Fruit fly (Drosophila melanogaster) whole organism, embryonic: ENCODE results near the gene THADA.

Experiments
- Awh ChIP-seq: fragments of 200-800 bp; sonication (Bioruptor generic); IDR thresholded peaks from 2 replicates; pipeline ENCODE4, ENCODE4 v1.3.6; 2022; ENCODE audit warnings: missing biosample characterization, missing genetic modification characterization
- Blimp-1 ChIP-seq: fragments of 200-800 bp; sonication (Bioruptor generic); optimal IDR thresholded peaks from 3 replicates; lab custom pipeline; 2018; ENCODE audit warnings: missing biosample characterization, missing genetic modification characterization, mild to moderate bottlenecking, moderate library complexity, missing genetic modification reagents
- CG10366 ChIP-seq: fragments of 200-800 bp; sonication (Bioruptor generic); IDR thresholded peaks from 2 replicates; pipeline ENCODE4 v1.3.6; 2022; ENCODE audit warnings: missing biosample characterization, missing genetic modification characterization
- CG10431 ChIP-seq: fragments of 200-800 bp; sonication (Bioruptor generic); optimal IDR thresholded peaks from 3 replicates; lab custom pipeline; 2018; ENCODE audit warnings: missing biosample characterization, mild to moderate bottlenecking, missing genetic modification characterization
- CG10654 ChIP-seq: fragments of 200-800 bp; sonication (Bioruptor generic); optimal IDR thresholded peaks from 2 replicates; lab custom pipeline; 2016; ENCODE audit warnings: missing biosample characterization, missing genetic modification characterization
- CG10979 ChIP-seq: fragments of 200-800 bp; sonication (Bioruptor generic); optimal IDR thresholded peaks from 2 replicates; lab custom pipeline; 2018; ENCODE audit warnings: missing biosample characterization, mild to moderate bottlenecking, missing genetic modification characterization, moderate library complexity
- CG11504 ChIP-seq: fragments of 200-800 bp; sonication (Bioruptor generic); optimal IDR thresholded peaks from 3 replicates; lab custom pipeline; 2019; ENCODE audit warnings: missing biosample characterization, mild to moderate bottlenecking, missing genetic modification characterization, moderate library complexity
- CG15601 ChIP-seq: fragments of 200-800 bp; sonication (Bioruptor generic); optimal IDR thresholded peaks from 3 replicates; lab custom pipeline; 2019; ENCODE audit warnings: missing biosample characterization, mild to moderate bottlenecking, missing genetic modification characterization, moderate library complexity
- CG1832 ChIP-seq: fragments of 200-800 bp; sonication (Bioruptor generic); optimal IDR thresholded peaks from 2 replicates; lab custom pipeline; 2017; ENCODE audit warnings: missing biosample characterization, mild to moderate bottlenecking, missing genetic modification characterization, inconsistent platforms
- CG18599 ChIP-seq: fragments of 200-800 bp; sonication (Bioruptor generic); optimal IDR thresholded peaks from 3 replicates; lab custom pipeline; 2017; ENCODE audit warnings: missing biosample characterization, missing genetic modification characterization, mild to moderate bottlenecking, moderate library complexity, missing genetic modification reagents
- CG2712 ChIP-seq: fragments of 200-800 bp; optimal IDR thresholded peaks from 3 replicates; lab custom pipeline; 2019; ENCODE audit warnings: missing biosample characterization, mild to moderate bottlenecking, missing genetic modification characterization, moderate library complexity
- CG31365 ChIP-seq: fragments of 200-800 bp; sonication (Bioruptor generic); optimal IDR thresholded peaks from 2 replicates; lab custom pipeline; 2018; ENCODE audit warnings: missing biosample characterization, mild to moderate bottlenecking, missing genetic modification characterization
- CG33213 ChIP-seq: fragments of 200-800 bp; sonication (Bioruptor generic); optimal IDR thresholded peaks from 3 replicates; lab custom pipeline; 2016; ENCODE audit warnings: missing biosample characterization, missing genetic modification characterization
- CG42726 ChIP-seq: fragments of 200-800 bp; sonication (Bioruptor generic); IDR thresholded peaks from 2 replicates; pipeline ENCODE4 v1.3.6; 2022; ENCODE audit warnings: missing biosample characterization, missing genetic modification characterization; ENCODE audit not compliant: partially characterized antibody
- CG6683 ChIP-seq: fragments of 200-800 bp; sonication (Bioruptor generic); optimal IDR thresholded peaks from 2 replicates; lab custom pipeline; 2017; ENCODE audit warnings: missing biosample characterization, mild to moderate bottlenecking, missing genetic modification characterization, missing genetic modification reagents
- CG7839 ChIP-seq: fragments of 200-800 bp; sonication (Bioruptor generic); optimal IDR thresholded peaks from 3 replicates; lab custom pipeline; 2018; ENCODE audit warnings: missing biosample characterization, mild to moderate bottlenecking, missing genetic modification characterization, moderate library complexity
- CG8290 ChIP-seq, 3 experiments: fragments of 200-800 bp; sonication (Bioruptor generic); optimal IDR thresholded peaks; 2 replicates each; lab custom pipeline; 2016 to 2019; ENCODE audit warnings: missing biosample characterization in 3 of 3, missing genetic modification characterization in 3 of 3, mild to moderate bottlenecking in 2 of 3, moderate library complexity in 1 of 3
- CG8388 ChIP-seq: fragments of 200-800 bp; sonication (Bioruptor generic); optimal IDR thresholded peaks from 2 replicates; lab custom pipeline; 2019; ENCODE audit warnings: missing biosample characterization, mild to moderate bottlenecking, missing genetic modification characterization, moderate library complexity
- CG9215 ChIP-seq: fragments of 200-800 bp; sonication (Bioruptor generic); IDR thresholded peaks from 2 replicates; pipeline ENCODE4 v1.3.6; 2022; ENCODE audit warnings: missing biosample characterization, missing genetic modification characterization
- CG9727 ChIP-seq: fragments of 200-800 bp; sonication (Bioruptor generic); optimal IDR thresholded peaks from 3 replicates; lab custom pipeline; 2017; ENCODE audit warnings: missing biosample characterization, mild to moderate bottlenecking, missing genetic modification characterization
- Chrac-16 ChIP-seq: fragments of 200-800 bp; sonication (Bioruptor generic); optimal IDR thresholded peaks from 3 replicates; lab custom pipeline; 2016; ENCODE audit warnings: missing biosample characterization, missing genetic modification characterization
- Doc2 ChIP-seq: fragments of 200-800 bp; sonication (Bioruptor generic); IDR thresholded peaks from 2 replicates; pipeline ENCODE4 v1.3.6; 2022; ENCODE audit warnings: missing biosample characterization, missing genetic modification characterization
- HLH3B ChIP-seq: fragments of 200-800 bp; sonication (Bioruptor generic); IDR thresholded peaks from 2 replicates; pipeline ENCODE4 v1.3.6; 2022; ENCODE audit warnings: missing biosample characterization, missing genetic modification characterization
- HLH4C ChIP-seq: fragments of 200-800 bp; sonication (Bioruptor generic); IDR thresholded peaks from 3 replicates; pipeline ENCODE4 v1.3.6; 2022; ENCODE audit warnings: missing biosample characterization, missing genetic modification characterization; ENCODE audit not compliant: partially characterized antibody
- Ptx1 ChIP-seq: fragments of 200-800 bp; sonication (Bioruptor generic); IDR thresholded peaks from 2 replicates; pipeline ENCODE4 v1.3.6; 2022; ENCODE audit warnings: missing biosample characterization, missing genetic modification characterization
- Sry-β ChIP-seq: fragments of 200-800 bp; sonication (Bioruptor generic); optimal IDR thresholded peaks from 2 replicates; lab custom pipeline; 2018; ENCODE audit warnings: missing biosample characterization, mild to moderate bottlenecking, missing genetic modification characterization, moderate library complexity
- Vsx1 ChIP-seq: fragments of 200-800 bp; sonication (Bioruptor generic); optimal IDR thresholded peaks from 2 replicates; lab custom pipeline; 2017; ENCODE audit warnings: missing biosample characterization, mild to moderate bottlenecking, missing genetic modification characterization, missing genetic modification reagents
- cg ChIP-seq: fragments of 200-800 bp; sonication (Bioruptor generic); optimal IDR thresholded peaks from 3 replicates; lab custom pipeline; 2019; ENCODE audit warnings: missing biosample characterization, mild to moderate bottlenecking, missing genetic modification characterization, moderate library complexity
- crc ChIP-seq: fragments of 200-800 bp; sonication (Bioruptor generic); optimal IDR thresholded peaks from 2 replicates; lab custom pipeline; 2016; ENCODE audit warnings: missing biosample characterization, missing genetic modification characterization
- danr ChIP-seq: fragments of 200-800 bp; sonication (Bioruptor generic); IDR thresholded peaks from 2 replicates; pipeline ENCODE4 v1.3.6; 2022; ENCODE audit warnings: missing biosample characterization, missing genetic modification characterization
- fd3F ChIP-seq: fragments of 200-800 bp; sonication (Bioruptor generic); optimal IDR thresholded peaks from 2 replicates; lab custom pipeline; 2018; ENCODE audit warnings: missing biosample characterization, mild to moderate bottlenecking, missing genetic modification characterization, moderate library complexity
- fu2 ChIP-seq: fragments of 200-800 bp; sonication (Bioruptor generic); optimal IDR thresholded peaks from 2 replicates; lab custom pipeline; 2016; ENCODE audit warnings: missing biosample characterization, missing genetic modification characterization
- gce ChIP-seq: fragments of 200-800 bp; sonication (Bioruptor generic); IDR thresholded peaks from 3 replicates; pipeline ENCODE4 v1.3.6; 2022; ENCODE audit warnings: missing biosample characterization, missing genetic modification characterization
- gfzf ChIP-seq: fragments of 200-800 bp; sonication (Bioruptor generic); optimal IDR thresholded peaks from 2 replicates; lab custom pipeline; 2016; ENCODE audit warnings: missing biosample characterization, mild to moderate bottlenecking, missing genetic modification characterization, moderate library complexity
- grau ChIP-seq: fragments of 200-800 bp; optimal IDR thresholded peaks from 3 replicates; lab custom pipeline; 2019; ENCODE audit warnings: missing biosample characterization, mild to moderate bottlenecking, missing genetic modification characterization, moderate library complexity
- ham ChIP-seq: fragments of 200-800 bp; sonication (Bioruptor generic); IDR thresholded peaks from 2 replicates; pipeline ENCODE4 v1.3.6; 2022; ENCODE audit warnings: missing biosample characterization, missing genetic modification characterization
- kah ChIP-seq: fragments of 200-800 bp; sonication (Bioruptor generic); optimal IDR thresholded peaks from 2 replicates; lab custom pipeline; 2018; ENCODE audit warnings: missing biosample characterization, mild to moderate bottlenecking, missing genetic modification characterization
- klu ChIP-seq: fragments of 200-800 bp; sonication (Bioruptor generic); IDR thresholded peaks from 2 replicates; pipeline ENCODE4 v1.3.6; 2022; ENCODE audit warnings: missing biosample characterization, missing genetic modification characterization
- lilli ChIP-seq: fragments of 200-800 bp; sonication (Bioruptor generic); optimal IDR thresholded peaks from 3 replicates; lab custom pipeline; 2016; ENCODE audit warnings: missing biosample characterization, missing genetic modification characterization
- lov ChIP-seq, 2 experiments: fragments of 200-800 bp in 1 of 2; fragments of >200 bp in 1 of 2; sonication (Bioruptor generic) in 1 of 2; IDR thresholded peaks in 1 of 2; optimal IDR thresholded peaks in 1 of 2; 2 replicates in 1 of 2; 3 replicates in 1 of 2; pipeline versions ENCODE4 v1.3.6 to Lab custom; 2017 to 2022; ENCODE audit warnings: missing biosample characterization in 1 of 2, missing genetic modification characterization in 1 of 2
- luna ChIP-seq: fragments of 200-800 bp; sonication (Bioruptor generic); optimal IDR thresholded peaks from 2 replicates; lab custom pipeline; 2016; ENCODE audit warnings: missing biosample characterization, missing genetic modification characterization
- nerfin-2 ChIP-seq: fragments of 200-800 bp; sonication (Bioruptor generic); IDR thresholded peaks from 2 replicates; pipeline ENCODE4 v1.3.6; 2022; ENCODE audit warnings: missing biosample characterization, missing genetic modification characterization; ENCODE audit not compliant: partially characterized antibody
- pum ChIP-seq: fragments of 200-800 bp; sonication (Bioruptor generic); optimal IDR thresholded peaks from 2 replicates; lab custom pipeline; 2016; ENCODE audit warnings: missing biosample characterization, missing genetic modification characterization
- sc ChIP-seq, 3 experiments: fragments of >200 bp in 2 of 3; fragments of 200-800 bp in 1 of 3; sonication (Bioruptor generic) in 1 of 3; optimal IDR thresholded peaks; 2 replicates in 2 of 3; 3 replicates in 1 of 3; lab custom pipeline; 2017; ENCODE audit warnings: mild to moderate bottlenecking in 1 of 3, missing biosample characterization in 1 of 3, missing genetic modification characterization in 1 of 3, missing genetic modification reagents in 1 of 3
- scrt ChIP-seq: fragments of 200-800 bp; sonication (Bioruptor generic); optimal IDR thresholded peaks from 2 replicates; lab custom pipeline; 2018; ENCODE audit warnings: missing biosample characterization, mild to moderate bottlenecking, missing genetic modification characterization, moderate library complexity
- ttk ChIP-seq: fragments of 200-800 bp; sonication (Bioruptor generic); IDR thresholded peaks from 2 replicates; pipeline ENCODE4 v2.1.2; 2022; ENCODE audit warnings: missing biosample characterization, missing genetic modification characterization
- zen2 ChIP-seq: fragments of 200-800 bp; sonication (Bioruptor generic); IDR thresholded peaks from 3 replicates; pipeline ENCODE4 v1.3.6; 2022; ENCODE audit warnings: missing biosample characterization, missing genetic modification characterization; ENCODE audit not compliant: partially characterized antibody

THADA gene

dm6 chrX:19889128-19889756 lies 23.9 kb upstream of the THADA start (continued):
- TF ChIP-seq gce (GFP tag; lab: Robert Waterston, UW) (no peak; the same call in 2 of the 3 replicates), Sry-β (GFP tag; lab: Kevin White, UChicago) (no peak), CG18599 (GFP tag; lab: Kevin White, UChicago) (peak; percentile 92), cg (GFP tag; lab: Kevin White, UChicago) (peak; percentile 33), scrt (GFP tag; lab: Kevin White, UChicago) (peak; percentile 85), luna (peak; percentile 76), CG15601 (tag; lab: Kevin White, UChicago) (peak; percentile 52), CG9215 (GFP tag; lab: Robert Waterston, UW) (peak; percentile 75), CG10979 (peak; percentile 84), CG11504 (tag; lab: Kevin White, UChicago) (peak; percentile 86), HLH4C (GFP tag; lab: Robert Waterston, UW) (no peak), lilli (GFP tag; lab: Kevin White, UChicago) (peak; percentile 91), CG33213 (GFP tag; lab: Kevin White, UChicago) (peak; percentile 78), Ptx1 (GFP tag; lab: Robert Waterston, UW) (peak; percentile 81), crc (GFP tag; lab: Kevin White, UChicago) (peak; percentile 73), CG42726 (GFP tag; lab: Robert Waterston, UW) (no peak), Doc2 (no peak), HLH3B (GFP tag; lab: Robert Waterston, UW) (peak; percentile 85), CG9727 (GFP tag; lab: Kevin White, UChicago) (peak; percentile 90), lov (optimal IDR thresholded peaks at IDR 0.05; lab: Kevin White, UChicago) (no peak), lov (GFP tag; IDR thresholded peaks at IDR 0.05; lab: Robert Waterston, UW) (peak; percentile 78; the same call in 2 of the 3 replicates), nerfin-2 (GFP tag; lab: Robert Waterston, UW) (no peak), CG8388 (GFP tag; lab: Kevin White, UChicago) (peak; percentile 77), CG31365 (peak; percentile 52), CG10654 (GFP tag; lab: Kevin White, UChicago) (peak; percentile 83), kah (GFP tag; lab: Kevin White, UChicago) (peak; percentile 23), ham (GFP tag; lab: Robert Waterston, UW) (no peak; the same call in 1 of the 2 replicates), CG10366 (peak; percentile 81), Awh (GFP tag; lab: Robert Waterston, UW) (peak; percentile 79), ttk (GFP tag; lab: Robert Waterston, UW) (peak; percentile 80), CG1832 (GFP tag; lab: Kevin White, UChicago) (peak; percentile 67), grau (tag; lab: Kevin White, UChicago) (peak; percentile 86), CG6683 (GFP tag; lab: Kevin White, UChicago) (peak; percentile 58), CG8290 (GFP tag; optimal IDR thresholded peaks at IDR 0.05; lab: Kevin White, UChicago) (peak; percentile 77), CG8290 (tag; optimal IDR thresholded peaks at IDR 0.05; lab: Kevin White, UChicago) (peak; percentile 32 to 93), Vsx1 (GFP tag; lab: Kevin White, UChicago) (peak; percentile 66), fu2 (GFP tag; lab: Kevin White, UChicago) (peak; percentile 85), CG7839 (tag; lab: Kevin White, UChicago) (peak; percentile 91), danr (GFP tag; lab: Robert Waterston, UW) (peak; percentile 55), Chrac-16 (GFP tag; lab: Kevin White, UChicago) (peak; percentile 89), klu (GFP tag; lab: Robert Waterston, UW) (peak; percentile 62), sc (optimal IDR thresholded peaks at IDR 0.05; lab: Kevin White, UChicago) (no peak), sc (GFP tag; optimal IDR thresholded peaks at IDR 0.05; lab: Kevin White, UChicago) (peak; percentile 60), zen2 (GFP tag; lab: Robert Waterston, UW) (no peak), CG2712 (tag; lab: Kevin White, UChicago) (peak; percentile 88), CG10431 (GFP tag; lab: Kevin White, UChicago) (no peak), pum (peak; percentile 88), Blimp-1 (GFP tag; lab: Kevin White, UChicago) (peak; percentile 65), fd3F (peak; percentile 73), gfzf (GFP tag; lab: Kevin White, UChicago) (no peak)
